Worm (Caenorhabditis elegans) whole organism, midembryonic: ENCODE data around the gene srw-31.

ENCODE experiments used
- T22C8.4 ChIP-seq: fragments of 200-800 bp; sonication (Bioruptor generic); IDR thresholded peaks from 2 replicates; pipeline ENCODE4 v1.3.6; 2022; ENCODE audit warnings: missing genetic modification characterization, missing compliant biosample characterization
- cog-1 ChIP-seq: sonication (generic microtip); optimal IDR thresholded peaks from 2 replicates; lab custom pipeline; 2016; ENCODE audit warnings: missing genetic modification characterization, missing compliant biosample characterization
- flt-1 ChIP-seq: fragments of 200-800 bp; sonication (Bioruptor generic); IDR thresholded peaks from 2 replicates; pipeline ENCODE4 v1.3.6; 2022; ENCODE audit warnings: missing genetic modification characterization, missing compliant biosample characterization
- klf-2 ChIP-seq: fragments of 200-800 bp; sonication (Bioruptor generic); conservative IDR thresholded peaks from 2 replicates; pipeline ENCODE4 v1.3.6; 2022; ENCODE audit warnings: missing genetic modification reagents, missing genetic modification characterization, missing compliant biosample characterization
- med-1 ChIP-seq: sonication (generic microtip); optimal IDR thresholded peaks from 2 replicates; lab custom pipeline; 2017; ENCODE audit warnings: missing genetic modification characterization, mild to moderate bottlenecking, missing compliant biosample characterization, antibody characterized with exemption, missing genetic modification reagents; ENCODE audit not compliant: insufficient read depth
- ref-1 ChIP-seq: fragments of 200-800 bp; sonication (Bioruptor generic); conservative IDR thresholded peaks from 2 replicates; pipeline ENCODE4 v1.3.6; 2022; ENCODE audit warnings: missing genetic modification reagents, missing genetic modification characterization, missing compliant biosample characterization
- tab-1 ChIP-seq: fragments of 200-800 bp; sonication (Bioruptor generic); IDR thresholded peaks from 2 replicates; pipeline ENCODE4 v1.3.6; 2022; ENCODE audit warnings: missing genetic modification characterization, missing compliant biosample characterization
- ztf-23 ChIP-seq: fragments of 200-800 bp; sonication (Bioruptor generic); IDR thresholded peaks from 2 replicates; pipeline ENCODE4 v1.3.6; 2022; ENCODE audit warnings: missing genetic modification reagents, missing genetic modification characterization, missing compliant biosample characterization
- ztf-29 ChIP-seq: fragments of 200-800 bp; sonication (Bioruptor generic); IDR thresholded peaks from 2 replicates; pipeline ENCODE4 v1.3.6; 2022; ENCODE audit warnings: missing genetic modification reagents, missing genetic modification characterization, missing compliant biosample characterization

- TF ChIP-seq klf-2 (GFP tag; lab: Robert Waterston, UW) (no peak), T22C8.4 (GFP tag; lab: Robert Waterston, UW) (no peak), flt-1 (GFP tag; lab: Robert Waterston, UW) (no peak), cog-1 (no peak), ztf-29 (GFP tag; lab: Robert Waterston, UW) (no peak), ztf-23 (GFP tag; lab: Robert Waterston, UW) (no peak), med-1 (GFP tag; lab: Kevin White, UChicago) (no peak), ref-1 (GFP tag; lab: Robert Waterston, UW) (no peak), tab-1 (no peak)
Measured at ce11 chrV:17551396-17551795, 45.0 kb downstream of the srw-31 start.
